Worm (Caenorhabditis elegans) whole organism, mixed stage, embryonic: ENCODE results near the gene col-156.

ENCODE experiments used
- M03D4.4 ChIP-seq: sonication (generic microtip); optimal IDR thresholded peaks from 2 replicates; lab custom pipeline; 2017; ENCODE audit warnings: mild to moderate bottlenecking, missing genetic modification characterization, missing compliant biosample characterization
- bed-3 ChIP-seq: fragments of 200-800 bp; sonication (Bioruptor generic); optimal IDR thresholded peaks from 3 replicates; lab custom pipeline; 2018; ENCODE audit warnings: mild to moderate bottlenecking, missing genetic modification characterization, moderate library complexity, missing compliant biosample characterization
- blmp-1 ChIP-seq: fragments of 150-350 bp; optimal IDR thresholded peaks from 2 replicates; lab custom pipeline; 2014; ENCODE audit warnings: missing biosample characterization, missing genetic modification characterization
- ceh-43 ChIP-seq: fragments of 200-800 bp; sonication (Bioruptor generic); optimal IDR thresholded peaks from 2 replicates; lab custom pipeline; 2018; ENCODE audit warnings: mild to moderate bottlenecking, missing genetic modification characterization, moderate library complexity, missing compliant biosample characterization
- ceh-83 ChIP-seq: fragments of 200-800 bp; sonication (Bioruptor generic); optimal IDR thresholded peaks from 2 replicates; lab custom pipeline; 2018; ENCODE audit warnings: mild to moderate bottlenecking, missing genetic modification characterization, missing compliant biosample characterization
- ces-1 ChIP-seq: fragments of 150-350 bp; optimal IDR thresholded peaks from 2 replicates; lab custom pipeline; 2014; ENCODE audit warnings: missing biosample characterization, missing genetic modification reagents, missing genetic modification characterization
- drap-1 ChIP-seq: fragments of 200-800 bp; sonication (Bioruptor generic); optimal IDR thresholded peaks from 3 replicates; lab custom pipeline; 2018; ENCODE audit warnings: mild to moderate bottlenecking, missing genetic modification characterization, missing compliant biosample characterization
- elt-1 ChIP-seq: sonication (generic microtip); optimal IDR thresholded peaks from 2 replicates; lab custom pipeline; 2017; ENCODE audit warnings: missing genetic modification characterization, mild to moderate bottlenecking, missing compliant biosample characterization, antibody characterized with exemption, moderate library complexity, borderline replicate concordance; ENCODE audit not compliant: insufficient read depth
- elt-3 ChIP-seq: fragments of 150-350 bp; optimal IDR thresholded peaks from 2 replicates; lab custom pipeline; 2014; ENCODE audit warnings: missing biosample characterization, missing genetic modification characterization
- ham-2 ChIP-seq: fragments of 200-800 bp; sonication (Bioruptor generic); optimal IDR thresholded peaks from 2 replicates; lab custom pipeline; 2018; ENCODE audit warnings: mild to moderate bottlenecking, missing genetic modification characterization, missing compliant biosample characterization
- hlh-1 ChIP-seq: fragments of 150-350 bp; optimal IDR thresholded peaks from 2 replicates; lab custom pipeline; 2014; ENCODE audit warnings: missing biosample characterization, missing genetic modification reagents, missing genetic modification characterization
- lin-13 ChIP-seq: fragments of 150-350 bp; optimal IDR thresholded peaks from 2 replicates; lab custom pipeline; 2014; ENCODE audit warnings: missing biosample characterization, missing genetic modification characterization
- mab-5 ChIP-seq: fragments of 150-350 bp; optimal IDR thresholded peaks from 2 replicates; lab custom pipeline; 2014; ENCODE audit warnings: missing biosample characterization, missing genetic modification characterization
- mep-1 ChIP-seq: fragments of 150-350 bp; optimal IDR thresholded peaks from 2 replicates; lab custom pipeline; 2017; ENCODE audit warnings: missing biosample characterization, missing genetic modification reagents, missing genetic modification characterization, inconsistent platforms
- nhr-12 ChIP-seq: fragments of 150-350 bp; optimal IDR thresholded peaks from 2 replicates; lab custom pipeline; 2014; ENCODE audit warnings: missing biosample characterization, missing genetic modification characterization
- nhr-2 ChIP-seq: fragments of 150-350 bp; optimal IDR thresholded peaks from 2 replicates; lab custom pipeline; 2014; ENCODE audit warnings: missing biosample characterization, missing genetic modification characterization
- nhr-237 ChIP-seq: fragments of 150-350 bp; optimal IDR thresholded peaks from 2 replicates; lab custom pipeline; 2014; ENCODE audit warnings: missing biosample characterization, missing genetic modification characterization
- nhr-28 ChIP-seq: fragments of 150-350 bp; optimal IDR thresholded peaks from 2 replicates; lab custom pipeline; 2014; ENCODE audit warnings: missing biosample characterization, missing genetic modification characterization
- pha-4 ChIP-seq: fragments of 150-350 bp; optimal IDR thresholded peaks from 2 replicates; lab custom pipeline; 2018; ENCODE audit warnings: missing biosample characterization, missing genetic modification reagents, missing genetic modification characterization
- sem-2 ChIP-seq: fragments of 200-800 bp; sonication (Bioruptor generic); optimal IDR thresholded peaks from 2 replicates; lab custom pipeline; 2018; ENCODE audit warnings: mild to moderate bottlenecking, missing genetic modification characterization, missing compliant biosample characterization
- snpc-4 ChIP-seq: fragments of 150-350 bp; optimal IDR thresholded peaks from 2 replicates; lab custom pipeline; 2014; ENCODE audit warnings: missing biosample characterization, missing genetic modification characterization
- tbx-8 ChIP-seq: fragments of 200-800 bp; sonication (Bioruptor generic); optimal IDR thresholded peaks from 2 replicates; lab custom pipeline; 2018; ENCODE audit warnings: mild to moderate bottlenecking, missing genetic modification characterization, moderate library complexity, missing compliant biosample characterization
- unc-120 ChIP-seq: sonication (generic microtip); optimal IDR thresholded peaks from 2 replicates; lab custom pipeline; 2017; ENCODE audit warnings: missing genetic modification characterization, missing compliant biosample characterization; ENCODE audit not compliant: poor library complexity, severe bottlenecking
- unc-62 ChIP-seq: fragments of 150-350 bp; optimal IDR thresholded peaks from 2 replicates; lab custom pipeline; 2014; ENCODE audit warnings: missing biosample characterization, missing genetic modification reagents, missing genetic modification characterization
- zip-8 ChIP-seq: fragments of 150-350 bp; optimal IDR thresholded peaks from 2 replicates; lab custom pipeline; 2014; ENCODE audit warnings: missing biosample characterization, missing genetic modification characterization
- ztf-11 ChIP-seq: fragments of 150-350 bp; optimal IDR thresholded peaks from 2 replicates; lab custom pipeline; 2014; ENCODE audit warnings: missing biosample characterization, missing genetic modification characterization

col-156 gene

DNA sequence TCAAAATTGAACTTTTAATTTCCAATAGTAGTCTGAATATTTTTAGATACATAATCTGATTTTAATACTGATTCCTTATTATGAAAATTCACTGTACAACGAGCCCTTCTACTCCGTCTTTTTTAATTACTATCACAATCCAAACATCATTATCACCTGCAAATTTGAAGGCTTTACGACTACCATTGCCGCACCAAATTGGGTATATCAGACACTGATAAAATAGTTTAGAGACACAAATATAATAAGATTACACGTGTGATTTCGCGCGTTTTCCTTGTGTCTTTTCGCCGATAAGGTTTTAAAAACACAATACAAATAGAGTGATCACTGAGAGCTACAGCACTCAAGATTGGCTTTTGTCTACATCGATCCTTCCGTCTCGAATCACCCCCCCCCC lies 47.1 kb downstream of the col-156 start:
- TF ChIP-seq mab-5 (tag; lab: Kevin White, UChicago) (no peak), ztf-11 (tag; lab: Kevin White, UChicago) (no peak), nhr-28 (tag; lab: Kevin White, UChicago) (no peak), elt-3 (no peak), ceh-43 (GFP tag; lab: Kevin White, UChicago) (no peak), elt-1 (tag; lab: Kevin White, UChicago) (no peak), unc-62 (no peak), zip-8 (tag; lab: Kevin White, UChicago) (no peak), nhr-237 (tag; lab: Kevin White, UChicago) (no peak), drap-1 (GFP tag; lab: Kevin White, UChicago) (no peak), nhr-2 (tag; lab: Kevin White, UChicago) (no peak), ceh-83 (GFP tag; lab: Kevin White, UChicago) (no peak), unc-120 (tag; lab: Kevin White, UChicago) (no peak), mep-1 (tag; lab: Kevin White, UChicago) (no peak), bed-3 (GFP tag; lab: Kevin White, UChicago) (no peak), ham-2 (GFP tag; lab: Kevin White, UChicago) (no peak), M03D4.4 (no peak)

DNA sequence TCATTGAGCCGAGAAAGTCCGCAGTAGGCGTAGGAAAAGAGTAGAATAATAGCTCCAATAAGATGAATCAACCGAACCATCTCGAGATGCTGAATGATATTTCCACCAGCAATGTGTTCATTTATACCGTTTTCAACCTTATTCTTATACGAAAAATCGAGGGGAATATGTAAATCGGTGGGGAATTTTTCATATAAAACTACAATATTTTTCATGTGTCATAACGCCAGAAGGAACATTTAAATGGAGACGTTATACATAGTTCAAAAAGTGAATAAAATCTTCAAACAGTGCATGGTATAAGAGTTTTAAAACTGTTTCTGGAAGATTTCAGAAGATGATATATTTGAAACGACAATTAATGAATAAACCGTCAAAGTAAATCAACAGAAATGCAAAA lies 47.5 kb downstream of the col-156 start, which contains the start of gene nas-19:
nas-19 (minus strand) TSS at position 101 of the 400 bp plus-strand sequence.
- TF ChIP-seq mab-5 (tag; lab: Kevin White, UChicago) (no peak), blmp-1 (tag; lab: Kevin White, UChicago) (no peak), nhr-12 (tag; lab: Kevin White, UChicago) (no peak), unc-62 (no peak), mep-1 (tag; lab: Kevin White, UChicago) (no peak), sem-2 (GFP tag; lab: Kevin White, UChicago) (no peak), snpc-4 (tag; lab: Kevin White, UChicago) (no peak), tbx-8 (no peak), M03D4.4 (no peak), lin-13 (tag; lab: Kevin White, UChicago) (no peak), pha-4 (tag; lab: Kevin White, UChicago) (no peak), elt-1 (tag; lab: Kevin White, UChicago) (no peak), hlh-1 (tag; lab: Kevin White, UChicago) (no peak), ces-1 (GFP tag; lab: Kevin White, UChicago) (no peak), zip-8 (tag; lab: Kevin White, UChicago) (no peak)
